Fruit fly (Drosophila melanogaster): ENCODE results near the gene CG9917.

The CG9917 gene

DNA sequence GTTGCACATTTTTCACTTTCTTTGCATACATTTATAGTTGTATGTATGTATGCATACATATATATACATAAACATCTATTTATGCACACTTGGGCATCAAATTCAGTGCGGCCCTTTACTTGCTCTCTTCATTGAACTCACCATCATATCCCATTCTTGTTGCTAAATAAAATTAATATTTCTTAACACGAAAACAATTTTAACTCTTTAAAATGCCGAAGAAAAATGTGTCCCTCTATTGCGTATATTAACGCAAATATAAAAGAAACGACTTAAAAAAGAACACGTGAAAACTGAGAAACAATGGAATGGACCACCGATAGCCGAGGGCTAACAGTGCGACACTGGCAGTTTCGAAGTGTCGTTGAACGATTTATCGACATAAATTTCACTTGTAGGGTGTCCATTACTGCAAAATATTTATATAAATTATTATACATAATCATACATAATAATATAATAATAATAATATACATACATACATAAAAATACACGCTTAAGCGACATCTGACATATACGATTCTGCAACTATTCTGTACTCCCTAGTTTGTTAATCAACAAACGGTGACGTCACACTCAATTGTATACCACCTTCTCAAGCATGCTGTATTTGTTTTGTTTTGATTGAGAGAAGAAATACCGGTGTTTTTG is 35.8 kb upstream of the CG9917 start, which contains the start of the genes U2af50 and PIG-Q (continued):
- TF ChIP-seq sob (GFP tag; IDR thresholded peaks at IDR 0.05) (peak; percentile 94), lilli (GFP tag; optimal IDR thresholded peaks at IDR 0.05) (peak; percentile 83), Atf6 (GFP tag; IDR thresholded peaks at IDR 0.05) (peak; percentile 88), bowl (GFP tag; IDR thresholded peaks at IDR 0.05) (peak; percentile 64; the same call in 1 of the 2 replicates), CG11093 (GFP tag; IDR thresholded peaks at IDR 0.05) (no peak; the same call in 2 of the 3 replicates), CG3163 (GFP tag; optimal IDR thresholded peaks at IDR 0.05) (peak; percentile 32), CG6813 (GFP tag; optimal IDR thresholded peaks at IDR 0.05) (no peak), HHEX (GFP tag; optimal IDR thresholded peaks at IDR 0.05) (peak; percentile 91), zen2 (GFP tag; IDR thresholded peaks at IDR 0.05; ENCODE audit: partially characterized antibody) (no peak), CG12299 (tag; optimal IDR thresholded peaks at IDR 0.05) (peak; percentile 87), CG31224 (GFP tag; IDR thresholded peaks at IDR 0.05) (peak; percentile 86), CG14860 (GFP tag; IDR thresholded peaks at IDR 0.05; ENCODE audit: partially characterized antibody) (no peak), Xbp1 (GFP tag; optimal IDR thresholded peaks at IDR 0.05) (peak; percentile 94), dmrt11E (tag; optimal IDR thresholded peaks at IDR 0.05) (peak; percentile 95), gem (tag; optimal IDR thresholded peaks at IDR 0.05) (peak; percentile 97), CG2120 (GFP tag; optimal IDR thresholded peaks at IDR 0.05) (peak; percentile 79), CG2116 (GFP tag; optimal IDR thresholded peaks at IDR 0.05) (peak; percentile 96), GATAe (GFP tag; conservative IDR thresholded peaks at IDR 0.05) (peak; percentile 71), HmgD (GFP tag; optimal IDR thresholded peaks at IDR 0.05) (no peak), ase (GFP tag; IDR thresholded peaks at IDR 0.05) (peak; percentile 84), cwo (GFP tag; optimal IDR thresholded peaks at IDR 0.05) (peak; percentile 84), maf-S (GFP tag; optimal IDR thresholded peaks at IDR 0.05) (peak; percentile 53), CG4707 (GFP tag; optimal IDR thresholded peaks at IDR 0.05) (peak; percentile 71), Taf1 (GFP tag; IDR thresholded peaks at IDR 0.05) (peak; percentile 89), dysf (GFP tag; IDR thresholded peaks at IDR 0.05) (peak; percentile 93; the same call in 1 of the 3 replicates), ac (GFP tag; optimal IDR thresholded peaks at IDR 0.05) (peak; percentile 78), CG18011 (GFP tag; optimal IDR thresholded peaks at IDR 0.05) (peak; percentile 62), eyg (GFP tag; optimal IDR thresholded peaks at IDR 0.05) (peak; percentile 16), az2 (GFP tag; optimal IDR thresholded peaks at IDR 0.05) (peak; percentile 92), dm (GFP tag; optimal IDR thresholded peaks at IDR 0.05) (peak; percentile 29), CG4424 (GFP tag; optimal IDR thresholded peaks at IDR 0.05) (peak; percentile 89), Scr (GFP tag; IDR thresholded peaks at IDR 0.05; ENCODE audit: partially characterized antibody) (peak; percentile 57), jumu (GFP tag; optimal IDR thresholded peaks at IDR 0.05) (peak; percentile 32), ken (GFP tag; IDR thresholded peaks at IDR 0.05) (no peak; the same call in 1 of the 3 replicates), CG8944 (GFP tag; optimal IDR thresholded peaks at IDR 0.05) (peak; percentile 65), CG1602 (GFP tag; optimal IDR thresholded peaks at IDR 0.05) (peak; percentile 90), CG2875 (GFP tag; optimal IDR thresholded peaks at IDR 0.05) (peak; percentile 85), btn (GFP tag; optimal IDR thresholded peaks at IDR 0.05) (no peak), Oaz (GFP tag; IDR thresholded peaks at IDR 0.05) (no peak; the same call in 1 of the 2 replicates), CG9932 (GFP tag; IDR thresholded peaks at IDR 0.05) (peak; percentile 92), nau (GFP tag; optimal IDR thresholded peaks at IDR 0.05) (no peak), emc (GFP tag; optimal IDR thresholded peaks at IDR 0.05) (no peak), Pdp1 (GFP tag; optimal IDR thresholded peaks at IDR 0.05) (peak; percentile 52 to 53), CG32772 (GFP tag; IDR thresholded peaks at IDR 0.05) (no peak), al (GFP tag; IDR thresholded peaks at IDR 0.05) (peak; percentile 91; the same call in 1 of the 2 replicates), Spps (tag; optimal IDR thresholded peaks at IDR 0.05) (peak; percentile 87), TFAM (GFP tag; optimal IDR thresholded peaks at IDR 0.05) (no peak), tin (GFP tag; optimal IDR thresholded peaks at IDR 0.05) (peak; percentile 89), Med (GFP tag) (peak; percentile 90), tap (tag; optimal IDR thresholded peaks at IDR 0.05) (peak; percentile 88)
